Fruit fly (Drosophila melanogaster) whole organism, embryonic: ENCODE measurements around the gene msl-3.

Experiments used
- CG1233 ChIP-seq: fragments of 200-800 bp; sonication (Bioruptor generic); optimal IDR thresholded peaks from 4 replicates; lab custom pipeline; 2018; ENCODE audit warnings: missing biosample characterization, mild to moderate bottlenecking, missing genetic modification characterization
- CG7372 ChIP-seq: fragments of 200-800 bp; sonication (Bioruptor generic); IDR thresholded peaks from 2 replicates; pipeline ENCODE4 v1.3.6; 2022; ENCODE audit warnings: missing biosample characterization, missing genetic modification characterization
- ERR ChIP-seq: fragments of 200-800 bp; sonication (Bioruptor generic); optimal IDR thresholded peaks from 2 replicates; lab custom pipeline; 2016; ENCODE audit warnings: missing biosample characterization, missing genetic modification characterization
- HmgD ChIP-seq: fragments of 200-800 bp; sonication (Bioruptor generic); optimal IDR thresholded peaks from 3 replicates; lab custom pipeline; 2016; ENCODE audit warnings: missing biosample characterization, missing genetic modification characterization
- Opbp ChIP-seq: fragments of 200-800 bp; sonication (Bioruptor generic); IDR thresholded peaks from 3 replicates; pipeline ENCODE4 v1.3.6; 2022; ENCODE audit warnings: missing biosample characterization, missing genetic modification characterization; ENCODE audit not compliant: partially characterized antibody
- tin ChIP-seq: fragments of 200-800 bp; sonication (Bioruptor generic); optimal IDR thresholded peaks from 3 replicates; lab custom pipeline; 2016; ENCODE audit warnings: missing biosample characterization, missing genetic modification characterization

DNA sequence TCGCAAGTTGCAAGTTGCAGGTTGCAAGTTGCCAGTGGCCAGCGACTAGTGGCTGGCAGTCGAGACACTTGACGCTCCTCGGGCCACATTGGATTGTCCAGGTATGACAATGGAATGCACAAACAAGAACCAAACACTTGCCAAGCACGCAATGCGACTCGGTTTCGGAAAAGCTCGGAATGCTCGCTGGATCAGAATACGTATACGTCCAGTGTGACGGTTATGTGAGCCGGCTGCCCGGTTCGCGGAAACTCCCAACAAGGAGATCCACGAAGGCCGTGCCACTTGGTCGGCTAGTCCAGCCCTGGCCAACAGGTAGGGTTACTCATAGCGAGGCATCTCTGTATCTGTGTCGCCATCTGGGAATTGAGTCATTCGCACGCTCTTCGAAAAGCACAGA lies 11.3 kb upstream of the msl-3 start:
- TF ChIP-seq CG1233 (GFP tag; lab: Kevin White, UChicago) (no peak), ERR (GFP tag; lab: Kevin White, UChicago) (no peak), HmgD (GFP tag; lab: Kevin White, UChicago) (no peak), tin (no peak), CG7372 (GFP tag; lab: Robert Waterston, UW) (no peak), Opbp (no peak)
